Fruit fly (Drosophila melanogaster) whole organism, prepupa: ENCODE measurements around the gene CG42634.

ENCODE experiments used
- CG3032 ChIP-seq: fragments of 200-800 bp; optimal IDR thresholded peaks from 2 replicates; lab custom pipeline; 2019; ENCODE audit warnings: missing biosample characterization, mild to moderate bottlenecking, missing genetic modification characterization, moderate library complexity
- Hr4 ChIP-seq: fragments of 200-800 bp; sonication (Bioruptor generic); optimal IDR thresholded peaks from 3 replicates; lab custom pipeline; 2016; ENCODE audit warnings: missing biosample characterization, missing genetic modification characterization
- cyc ChIP-seq: fragments of 200-800 bp; sonication (Bioruptor generic); optimal IDR thresholded peaks from 3 replicates; lab custom pipeline; 2016; ENCODE audit warnings: missing biosample characterization, missing genetic modification characterization

- TF ChIP-seq Hr4 (GFP tag; lab: Kevin White, UChicago) (no peak), cyc (GFP tag; lab: Kevin White, UChicago) (no peak), CG3032 (tag; lab: Kevin White, UChicago) (no peak)
Observed at dm6 chr2L:18011375-18011774, 3.6 kb downstream of the CG42634 start, which contains the start of gene elfless.
